Worm (Caenorhabditis elegans): ENCODE measurements around the gene str-187.

DNA sequence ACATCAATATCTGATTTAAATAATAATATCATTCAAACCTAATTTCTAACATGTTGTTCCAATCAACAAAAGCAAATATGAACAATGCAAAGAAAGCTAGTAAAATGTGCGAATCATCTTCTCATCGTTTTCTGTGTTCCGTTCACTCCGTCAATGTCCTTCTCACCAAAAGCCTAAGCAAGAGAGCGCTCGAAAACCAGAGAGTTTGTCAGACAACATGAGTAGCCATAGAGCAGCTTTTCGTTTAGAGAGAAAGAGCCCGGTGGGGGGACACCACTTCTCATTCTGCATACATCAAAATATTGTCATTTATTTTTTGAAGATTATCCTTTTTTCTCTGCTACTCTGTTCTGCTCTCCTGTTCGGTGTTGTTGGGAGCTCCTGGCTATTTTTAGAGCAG lies 28.3 kb downstream of the str-187 start:
- TF ChIP-seq B0310.2 (tag; optimal IDR thresholded peaks at IDR 0.05) (no peak), flt-1 (GFP tag; IDR thresholded peaks at IDR 0.05) (no peak)
